Fruit fly (Drosophila melanogaster) Kc167 (cell line): ENCODE results near the gene PIG-Wb.

Experiments
- Myc ChIP-seq: fragments of >200 bp; optimal IDR thresholded peaks from 2 replicates; lab custom pipeline; 2017; ENCODE audit warnings: missing external identifiers
- psq ChIP-seq: fragments of >200 bp; optimal IDR thresholded peaks from 2 replicates; lab custom pipeline; 2017; ENCODE audit warnings: missing external identifiers

DNA sequence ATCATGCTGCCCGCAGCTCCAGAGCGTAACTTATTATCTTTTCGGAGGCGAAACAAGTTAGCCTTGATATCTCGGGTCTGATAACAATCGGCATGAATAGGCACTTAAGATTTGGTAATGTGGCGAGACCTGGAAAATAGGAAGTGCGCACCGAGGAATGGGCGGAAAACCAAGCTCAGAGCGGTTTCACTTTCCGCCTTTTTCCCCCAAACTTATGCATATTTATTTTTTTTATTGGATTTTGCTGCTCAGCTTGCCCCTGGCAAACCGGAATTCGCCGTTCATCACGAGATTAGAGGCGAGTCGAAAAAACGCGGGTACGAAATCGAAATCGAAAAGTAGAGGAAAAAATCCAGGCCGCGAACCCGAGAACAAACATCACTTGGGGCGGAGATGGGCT lies 17.0 kb upstream of the PIG-Wb start:
- TF ChIP-seq psq (lab: Kevin White, UChicago): no peak
- TF ChIP-seq Myc (lab: Kevin White, UChicago): no peak
